Fruit fly (Drosophila melanogaster): ENCODE measurements around the gene CG9109.

DNA sequence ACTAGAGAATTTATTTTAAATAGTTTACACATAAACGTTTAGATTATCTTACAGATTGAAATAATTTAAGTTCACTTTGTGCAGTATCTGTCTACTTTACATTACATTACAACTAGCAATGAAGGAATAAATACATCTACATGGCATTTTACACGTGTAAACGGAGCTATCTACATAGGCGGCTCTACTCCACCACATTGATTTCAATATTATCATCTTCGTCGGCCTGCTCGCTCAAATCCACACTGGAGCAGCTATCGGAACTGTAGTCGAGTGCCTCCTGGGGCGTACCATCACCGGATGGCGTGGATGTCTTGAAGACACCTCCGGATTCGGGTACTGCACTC, 21.2 kb downstream of the CG9109 start:
- no peak for TF ChIP-seq Lpt (GFP tag; optimal IDR thresholded peaks at IDR 0.05)
- no peak for TF ChIP-seq CG1024 (GFP tag; IDR thresholded peaks at IDR 0.05)
- TF ChIP-seq CG8388 (GFP tag; optimal IDR thresholded peaks at IDR 0.05), result no peak
- TF ChIP-seq CG10209 (GFP tag; optimal IDR thresholded peaks at IDR 0.05), result no peak
- no peak for TF ChIP-seq pnt (GFP tag; optimal IDR thresholded peaks at IDR 0.05)
- TF ChIP-seq bcd (GFP tag; optimal IDR thresholded peaks at IDR 0.05), result no peak
- TF ChIP-seq CG33557 (GFP tag; optimal IDR thresholded peaks at IDR 0.05), result no peak
- TF ChIP-seq Dfd (GFP tag; optimal IDR thresholded peaks at IDR 0.05), result no peak
- no peak for TF ChIP-seq Mes4 (GFP tag; optimal IDR thresholded peaks at IDR 0.05)
- TF ChIP-seq ttk (GFP tag; IDR thresholded peaks at IDR 0.05), result no peak
- no peak for TF ChIP-seq CG7786 (GFP tag; optimal IDR thresholded peaks at IDR 0.05)
- no peak for TF ChIP-seq Bdp1 (GFP tag; optimal IDR thresholded peaks at IDR 0.05)
